Worm (Caenorhabditis elegans) whole organism, late embryonic: ENCODE results near the gene glna-1.

Experiments
- ceh-31 ChIP-seq: sonication (generic microtip); optimal IDR thresholded peaks from 2 replicates; lab custom pipeline; 2016; ENCODE audit warnings: missing genetic modification characterization, missing compliant biosample characterization
- nfya-1 ChIP-seq: sonication (generic microtip); optimal IDR thresholded peaks from 2 replicates; lab custom pipeline; 2017; ENCODE audit warnings: missing genetic modification characterization, mild to moderate bottlenecking, missing compliant biosample characterization, antibody characterized with exemption, moderate library complexity
- nhr-11 ChIP-seq: fragments of 150-350 bp; optimal IDR thresholded peaks from 2 replicates; lab custom pipeline; 2014; ENCODE audit warnings: missing biosample characterization, missing genetic modification characterization
- tbx-2 ChIP-seq: sonication (generic microtip); optimal IDR thresholded peaks from 2 replicates; lab custom pipeline; 2016; ENCODE audit warnings: missing genetic modification characterization, missing compliant biosample characterization
- unc-55 ChIP-seq: sonication (generic microtip); optimal IDR thresholded peaks from 2 replicates; lab custom pipeline; 2017; ENCODE audit warnings: missing biosample characterization, missing genetic modification reagents, missing genetic modification characterization

ce11 chrII:14698057-14698456, 35.3 kb downstream of the glna-1 start, which contains the start of gene C09F9.1:
- TF ChIP-seq unc-55 (GFP tag; lab: Kevin White, UChicago) (no peak), ceh-31 (no peak), tbx-2 (no peak), nfya-1 (tag; lab: Kevin White, UChicago) (no peak), nhr-11 (no peak)
